Fruit fly (Drosophila melanogaster): ENCODE measurements around the gene miple1.

The miple1 gene

dm6 chr3L:274855-275254 is 7.8 kb downstream of the miple1 start, which contains the start of gene ttm2:
Gene ttm2 (plus strand): TSS chr3L:275155.
- no peak for TF ChIP-seq CG15710 (tag; optimal IDR thresholded peaks at IDR 0.05)
- TF ChIP-seq CG14655 (GFP tag; optimal IDR thresholded peaks at IDR 0.05) = no peak
- no peak for TF ChIP-seq EcR (GFP tag; optimal IDR thresholded peaks at IDR 0.05)
- TF ChIP-seq CG8159 (tag; optimal IDR thresholded peaks at IDR 0.05) = no peak
- TF ChIP-seq Pif1B (GFP tag; optimal IDR thresholded peaks at IDR 0.05) = no peak
- no peak for TF ChIP-seq CG13204 (GFP tag; optimal IDR thresholded peaks at IDR 0.05)
- TF ChIP-seq Snoo (tag; optimal IDR thresholded peaks at IDR 0.05) = no peak
- TF ChIP-seq CG34367 (tag; optimal IDR thresholded peaks at IDR 0.05) = no peak
- TF ChIP-seq CG10348 (GFP tag; IDR thresholded peaks at IDR 0.05) = no peak
- no peak for TF ChIP-seq rn (GFP tag; IDR thresholded peaks at IDR 0.05)
- no peak for TF ChIP-seq CG17806 (tag; optimal IDR thresholded peaks at IDR 0.05)
- no peak for TF ChIP-seq CG32121 (GFP tag; IDR thresholded peaks at IDR 0.05)
- TF ChIP-seq CG9948 (tag; optimal IDR thresholded peaks at IDR 0.05) = no peak
- TF ChIP-seq gl (tag; optimal IDR thresholded peaks at IDR 0.05) = no peak
- no peak for TF ChIP-seq D1 (tag; optimal IDR thresholded peaks at IDR 0.05)
- no peak for TF ChIP-seq Ets98B (GFP tag; IDR thresholded peaks at IDR 0.05)
- TF ChIP-seq Pif1A (GFP tag; optimal IDR thresholded peaks at IDR 0.05) = no peak

DNA sequence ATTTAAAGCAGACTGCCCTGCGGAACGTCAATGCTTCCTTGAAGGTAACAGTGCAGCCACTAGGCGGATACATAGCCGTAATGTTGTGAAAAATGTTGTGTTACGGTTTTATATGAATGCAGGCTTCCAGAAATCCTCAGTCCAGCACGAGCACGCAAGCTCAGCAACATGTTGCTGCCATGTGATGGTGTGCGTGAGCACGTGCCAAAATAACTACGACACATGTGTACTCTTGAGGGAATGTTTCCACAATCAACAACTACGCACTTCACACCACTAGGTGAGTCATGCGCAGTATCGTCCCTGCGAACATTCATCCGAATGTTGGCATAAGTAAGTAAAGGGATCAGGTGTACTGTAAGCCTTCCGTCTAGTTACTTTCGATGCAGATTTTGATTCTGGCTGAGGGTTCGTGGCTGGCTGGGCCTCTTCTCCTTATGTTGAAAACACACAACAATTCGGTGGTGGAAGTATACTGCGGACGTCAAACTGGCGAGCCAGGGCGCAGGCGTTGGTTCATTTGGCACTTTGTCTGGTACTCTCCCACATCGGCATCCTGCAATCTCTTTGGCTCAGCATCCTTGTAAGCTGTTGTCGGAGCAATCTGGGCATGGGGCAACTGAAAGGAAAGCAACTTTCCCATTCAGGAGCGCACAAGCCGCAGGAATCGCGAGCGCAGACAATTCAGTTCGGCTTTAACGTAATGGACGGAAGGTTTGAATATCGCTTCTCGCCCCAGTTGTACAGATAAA is 9.8 kb downstream of the miple1 start, which contains the start of gene RhoGEF3:
RhoGEF3 (plus strand) TSS at position 702 of the 752 bp plus-strand sequence.
- no peak for TF ChIP-seq Snoo (tag; optimal IDR thresholded peaks at IDR 0.05)
- TF ChIP-seq fd96Ca (GFP tag; IDR thresholded peaks at IDR 0.05) = no peak
- no peak for TF ChIP-seq CG9948 (tag; optimal IDR thresholded peaks at IDR 0.05)
- TF ChIP-seq Pif1B (GFP tag; optimal IDR thresholded peaks at IDR 0.05) = no peak
- TF ChIP-seq CG10348 (GFP tag; IDR thresholded peaks at IDR 0.05) = no peak

dm6 chr3L:282276-282675 is 15.2 kb downstream of the miple1 start:
- TF ChIP-seq CG15710 (tag; optimal IDR thresholded peaks at IDR 0.05) (no peak), fd96Ca (GFP tag; IDR thresholded peaks at IDR 0.05) (no peak), EcR (GFP tag; optimal IDR thresholded peaks at IDR 0.05) (peak; percentile 58), Ets98B (GFP tag; IDR thresholded peaks at IDR 0.05) (peak; percentile 18; the same call in 1 of the 2 replicates), Pif1A (GFP tag; optimal IDR thresholded peaks at IDR 0.05) (no peak), CG12605 (GFP tag; IDR thresholded peaks at IDR 0.05) (peak; percentile 45; the same call in 1 of the 2 replicates), Snoo (tag; optimal IDR thresholded peaks at IDR 0.05) (no peak), CG17806 (tag; optimal IDR thresholded peaks at IDR 0.05) (no peak), CG4496 (GFP tag; IDR thresholded peaks at IDR 0.05) (peak; percentile 57; the same call in 2 of the 3 replicates), CG8159 (tag; optimal IDR thresholded peaks at IDR 0.05) (no peak), rn (GFP tag; IDR thresholded peaks at IDR 0.05) (no peak), CG34367 (tag; optimal IDR thresholded peaks at IDR 0.05) (no peak), D1 (tag; optimal IDR thresholded peaks at IDR 0.05) (no peak), CG9948 (tag; optimal IDR thresholded peaks at IDR 0.05) (no peak), gl (tag; optimal IDR thresholded peaks at IDR 0.05) (no peak), Pif1B (GFP tag; optimal IDR thresholded peaks at IDR 0.05) (no peak), CG13204 (GFP tag; optimal IDR thresholded peaks at IDR 0.05) (peak; percentile 87), CG14655 (GFP tag; optimal IDR thresholded peaks at IDR 0.05) (no peak), CG10348 (GFP tag; IDR thresholded peaks at IDR 0.05) (no peak), CG32121 (GFP tag; IDR thresholded peaks at IDR 0.05) (no peak), CG8301 (tag; optimal IDR thresholded peaks at IDR 0.05) (no peak)

dm6 chr3L:284253-284652 is 17.2 kb downstream of the miple1 start:
- TF ChIP-seq CG10348 (GFP tag; IDR thresholded peaks at IDR 0.05) (0 out of 2 replicates have a peak, but pooled peaks have one; percentile 10), CG34367 (tag; optimal IDR thresholded peaks at IDR 0.05) (no peak), Pif1A (GFP tag; optimal IDR thresholded peaks at IDR 0.05) (no peak), EcR (GFP tag; optimal IDR thresholded peaks at IDR 0.05) (peak; percentile 82), CG8301 (tag; optimal IDR thresholded peaks at IDR 0.05) (peak; percentile 28), CG13204 (GFP tag; optimal IDR thresholded peaks at IDR 0.05) (no peak), fd96Ca (GFP tag; IDR thresholded peaks at IDR 0.05) (no peak), CG14655 (GFP tag; optimal IDR thresholded peaks at IDR 0.05) (no peak), CG4496 (GFP tag; IDR thresholded peaks at IDR 0.05) (0 out of 3 replicates have a peak, but pooled peaks have one; percentile 31)

DNA sequence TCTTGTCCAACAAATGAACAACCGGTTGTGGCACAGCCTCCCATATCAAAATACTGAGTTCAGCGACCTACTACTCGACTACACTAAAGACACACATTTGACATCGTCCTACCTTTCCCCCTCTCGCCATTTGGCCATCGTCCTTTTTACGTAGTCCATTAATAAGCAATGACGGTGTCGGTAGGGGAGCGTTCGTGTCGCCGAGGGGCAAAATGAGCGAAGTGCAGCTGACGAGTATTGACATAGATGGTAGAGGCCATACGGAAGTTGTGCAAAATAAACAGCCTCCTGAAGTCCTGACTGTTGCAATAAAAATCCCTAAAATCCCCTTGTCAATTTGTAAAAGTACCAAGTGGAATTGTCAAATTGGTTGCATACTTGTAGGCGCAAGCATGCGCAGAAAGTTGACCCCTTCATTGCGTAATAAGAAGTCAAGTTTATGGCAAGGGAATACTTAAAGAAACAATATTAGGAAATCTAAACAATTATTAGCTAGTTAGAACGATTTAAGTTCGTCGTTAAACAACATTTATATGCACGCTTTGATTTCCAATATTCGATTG is 24.6 kb downstream of the miple1 start:
- TF ChIP-seq CG4496 (GFP tag; IDR thresholded peaks at IDR 0.05) = 0 out of 3 replicates have a peak, but pooled peaks have one; percentile 36
- TF ChIP-seq EcR (GFP tag; optimal IDR thresholded peaks at IDR 0.05) = peak; percentile 80
- no peak for TF ChIP-seq CG8159 (tag; optimal IDR thresholded peaks at IDR 0.05)

DNA sequence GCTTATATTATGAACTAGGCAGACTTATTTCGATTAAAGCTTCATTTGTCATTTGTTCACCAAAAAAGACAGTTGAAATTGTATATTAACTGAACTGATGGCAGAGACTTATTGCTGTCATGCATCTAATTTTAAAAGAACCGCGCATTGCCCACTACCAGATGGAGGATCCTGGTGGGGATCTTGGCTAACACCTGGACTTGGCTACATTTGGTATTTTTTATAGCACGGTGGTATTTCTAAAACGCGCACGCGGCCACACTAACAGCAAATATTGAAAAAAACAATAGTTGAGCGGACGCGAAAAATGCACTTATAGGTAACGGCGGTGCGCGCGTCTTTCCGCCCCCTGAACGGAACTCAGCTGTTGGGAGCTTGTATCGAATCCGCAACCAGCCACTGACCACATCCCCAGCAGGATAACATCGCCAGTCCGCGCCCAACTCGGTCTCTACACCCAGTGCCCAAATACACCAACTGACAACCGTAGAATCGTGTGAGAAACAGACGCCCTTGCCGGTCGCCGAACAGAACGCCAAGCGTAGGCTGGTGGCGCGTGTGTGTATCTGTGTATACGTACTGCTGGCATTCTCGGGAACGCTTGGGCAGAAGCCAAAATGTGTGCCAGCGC is 25.2 kb downstream of the miple1 start:
- TF ChIP-seq Pif1B (GFP tag; optimal IDR thresholded peaks at IDR 0.05) = no peak
- peak; percentile 50 for TF ChIP-seq CG13204 (GFP tag; optimal IDR thresholded peaks at IDR 0.05)
- no peak for TF ChIP-seq rn (GFP tag; IDR thresholded peaks at IDR 0.05)
- TF ChIP-seq gl (tag; optimal IDR thresholded peaks at IDR 0.05) = peak; percentile 2

Measured in whole organism, pupa.